Worm (Caenorhabditis elegans) whole organism, L1 larva: ENCODE results near the gene nhr-129.

ENCODE experiments used
- C16A3.4 ChIP-seq: fragments of 150-350 bp; optimal IDR thresholded peaks from 2 replicates; lab custom pipeline; 2014; ENCODE audit warnings: missing biosample characterization, missing genetic modification characterization
- C34B4.2 ChIP-seq: sonication (generic microtip); optimal IDR thresholded peaks from 2 replicates; lab custom pipeline; 2017; ENCODE audit warnings: mild to moderate bottlenecking, missing genetic modification characterization, missing compliant biosample characterization
- Y116A8C.19 ChIP-seq: sonication (generic microtip); optimal IDR thresholded peaks from 2 replicates; lab custom pipeline; 2016; ENCODE audit warnings: missing compliant biosample characterization, missing genetic modification characterization, borderline replicate concordance
- ceh-82 ChIP-seq, 3 experiments: fragments of 150-350 bp in 1 of 3; sonication (generic microtip) in 2 of 3; optimal IDR thresholded peaks; 2 replicates each; lab custom pipeline; 2014 to 2017; ENCODE audit warnings: missing biosample characterization in 3 of 3, missing genetic modification characterization in 3 of 3
- ceh-88 ChIP-seq: fragments of 200-800 bp; sonication (Bioruptor generic); IDR thresholded peaks from 2 replicates; pipeline ENCODE4 v1.3.6; 2022; ENCODE audit warnings: missing genetic modification characterization, missing compliant biosample characterization
- ceh-90 ChIP-seq: sonication (generic microtip); optimal IDR thresholded peaks from 2 replicates; lab custom pipeline; 2016; ENCODE audit warnings: missing genetic modification characterization, missing compliant biosample characterization
- efl-3 ChIP-seq: fragments of 200-800 bp; sonication (Bioruptor generic); optimal IDR thresholded peaks from 2 replicates; lab custom pipeline; 2018; ENCODE audit warnings: mild to moderate bottlenecking, missing genetic modification characterization, missing compliant biosample characterization
- jun-1 ChIP-seq: fragments of 150-350 bp; optimal IDR thresholded peaks from 2 replicates; lab custom pipeline; 2014; ENCODE audit warnings: missing biosample characterization, missing genetic modification reagents, missing genetic modification characterization
- lin-39 ChIP-seq: fragments of 150-350 bp; optimal IDR thresholded peaks from 2 replicates; lab custom pipeline; 2014; ENCODE audit warnings: missing biosample characterization, missing genetic modification reagents, missing genetic modification characterization
- nhr-237 ChIP-seq: fragments of 150-350 bp; optimal IDR thresholded peaks from 2 replicates; lab custom pipeline; 2014; ENCODE audit warnings: missing biosample characterization, missing genetic modification characterization
- snpc-4 ChIP-seq: fragments of 150-350 bp; optimal IDR thresholded peaks from 2 replicates; lab custom pipeline; 2014; ENCODE audit warnings: missing biosample characterization, missing genetic modification characterization
- sptf-1 ChIP-seq: fragments of 150-350 bp; optimal IDR thresholded peaks from 2 replicates; lab custom pipeline; 2014; ENCODE audit warnings: missing biosample characterization, missing genetic modification characterization
- unc-62 ChIP-seq: fragments of 150-350 bp; optimal IDR thresholded peaks from 2 replicates; lab custom pipeline; 2014; ENCODE audit warnings: missing biosample characterization, missing genetic modification reagents, missing genetic modification characterization

DNA sequence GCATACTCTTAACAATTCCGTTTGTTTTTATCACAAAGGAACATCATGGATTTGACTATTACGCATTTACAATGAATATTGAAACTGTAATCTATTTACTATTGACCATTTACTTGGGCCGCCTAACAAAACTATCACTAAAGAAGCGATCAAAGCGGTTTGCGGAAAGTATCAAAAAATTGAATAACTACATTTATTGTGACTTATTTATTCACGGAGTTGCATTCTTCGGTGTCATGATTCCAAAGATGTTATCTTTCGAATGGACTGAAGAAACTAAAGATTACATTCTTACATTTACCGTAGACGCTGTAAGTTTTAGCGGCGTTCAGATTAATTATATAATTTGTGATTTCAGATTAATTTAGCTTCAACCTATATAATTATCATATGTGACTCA lies 33.4 kb upstream of the nhr-129 start:
- TF ChIP-seq ceh-90 (tag; lab: Kevin White, UChicago) = no peak
- no peak for TF ChIP-seq lin-39 (tag; lab: Kevin White, UChicago)
- no peak for TF ChIP-seq sptf-1 (tag; lab: Kevin White, UChicago)
- TF ChIP-seq Y116A8C.19 = no peak
- TF ChIP-seq C16A3.4 (tag; lab: Kevin White, UChicago) = no peak
- no peak for TF ChIP-seq ceh-88 (GFP tag; lab: Robert Waterston, UW)
- TF ChIP-seq jun-1 (tag; lab: Kevin White, UChicago) = no peak
- no peak for TF ChIP-seq unc-62
- TF ChIP-seq efl-3 = no peak
- no peak for TF ChIP-seq ceh-82 (tag; optimal IDR thresholded peaks at IDR 0.05; lab: Kevin White, UChicago)
- no peak for TF ChIP-seq snpc-4 (tag; lab: Kevin White, UChicago)
- TF ChIP-seq nhr-237 (tag; lab: Kevin White, UChicago) = no peak
- no peak for TF ChIP-seq C34B4.2 (tag; lab: Kevin White, UChicago)
